Fruit fly (Drosophila melanogaster): ENCODE data around the gene CG43843.

Gene CG43843

DNA sequence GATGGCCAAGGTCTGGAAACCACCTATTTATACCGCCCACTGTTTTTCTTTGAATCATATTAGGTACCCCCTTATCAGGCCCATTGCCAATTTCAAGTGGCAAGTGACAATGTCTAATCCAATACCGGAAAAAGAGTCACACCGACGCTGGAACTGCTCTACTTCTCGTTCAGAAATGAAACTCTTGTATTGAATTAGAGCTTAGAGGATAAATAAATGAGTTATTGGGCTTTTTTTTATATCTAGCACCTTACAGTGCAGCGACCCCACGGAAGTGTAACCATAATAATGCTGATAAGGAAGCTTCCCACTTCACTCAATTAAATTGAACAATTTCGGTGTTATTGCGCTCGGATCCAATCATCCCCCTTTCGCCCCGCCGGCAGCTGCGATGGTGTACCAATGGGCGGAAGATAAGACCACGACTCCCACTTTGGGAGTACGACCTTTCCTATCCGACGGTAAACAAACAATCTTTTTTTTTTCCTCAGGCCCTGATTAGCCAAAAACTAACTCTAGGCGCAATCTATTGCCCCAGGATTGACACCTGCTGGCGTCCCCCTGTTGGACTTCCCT lies 34.0 kb upstream of the CG43843 start, which contains the start of gene CG15043 (continued):
- TF ChIP-seq lola (GFP tag; optimal IDR thresholded peaks at IDR 0.05) (no peak), dpn (GFP tag; optimal IDR thresholded peaks at IDR 0.05) (peak in 1 of 2 experiments; percentile 35), mld (GFP tag; IDR thresholded peaks at IDR 0.05; ENCODE audit: partially characterized antibody) (no peak), CG11723 (GFP tag; optimal IDR thresholded peaks at IDR 0.05) (no peak), twi (tag; optimal IDR thresholded peaks at IDR 0.05) (no peak), kah (GFP tag; optimal IDR thresholded peaks at IDR 0.05) (no peak), D (optimal IDR thresholded peaks at IDR 0.05) (no peak), D (GFP tag; optimal IDR thresholded peaks at IDR 0.05) (no peak), Gug (GFP tag; IDR thresholded peaks at IDR 0.05) (peak; percentile 55; the same call in 2 of the 4 replicates), CG2678 (tag; optimal IDR thresholded peaks at IDR 0.05) (peak; percentile 66), Myb (GFP tag; optimal IDR thresholded peaks at IDR 0.05) (peak; percentile 29), zfh2 (GFP tag; optimal IDR thresholded peaks at IDR 0.05) (peak; percentile 55), CG8765 (GFP tag; IDR thresholded peaks at IDR 0.05) (no peak), ci (GFP tag; IDR thresholded peaks at IDR 0.05) (no peak), en (GFP tag; optimal IDR thresholded peaks at IDR 0.05) (no peak), ap (GFP tag; IDR thresholded peaks at IDR 0.05) (0 out of 2 replicates have a peak, but pooled peaks have one; percentile 27), CG10565 (GFP tag; optimal IDR thresholded peaks at IDR 0.05) (no peak), az2 (GFP tag; optimal IDR thresholded peaks at IDR 0.05) (no peak), z (GFP tag; IDR thresholded peaks at IDR 0.05) (no peak), tna (GFP tag; IDR thresholded peaks at IDR 0.05; ENCODE audit: partially characterized antibody) (no peak), dati (GFP tag; IDR thresholded peaks at IDR 0.05) (no peak), ttk (GFP tag; IDR thresholded peaks at IDR 0.05) (0 out of 2 replicates have a peak, but pooled peaks have one; percentile 34), Pdp1 (GFP tag; optimal IDR thresholded peaks at IDR 0.05) (peak; percentile 25 to 29), CG16779 (GFP tag; IDR thresholded peaks at IDR 0.05) (no peak), sna (GFP tag; IDR thresholded peaks at IDR 0.05; ENCODE audit: partially characterized antibody) (no peak), Oli (tag; optimal IDR thresholded peaks at IDR 0.05) (no peak), Abd-B (GFP tag; optimal IDR thresholded peaks at IDR 0.05) (no peak), CG7745 (tag; optimal IDR thresholded peaks at IDR 0.05) (no peak), lilli (GFP tag; optimal IDR thresholded peaks at IDR 0.05) (peak; percentile 67), ab (GFP tag; optimal IDR thresholded peaks at IDR 0.05) (no peak), CG12299 (tag; optimal IDR thresholded peaks at IDR 0.05) (no peak), klu (GFP tag; IDR thresholded peaks at IDR 0.05) (0 out of 2 replicates have a peak, but pooled peaks have one; percentile 14), CG34376 (GFP tag; optimal IDR thresholded peaks at IDR 0.05) (no peak), kay (GFP tag; optimal IDR thresholded peaks at IDR 0.05) (no peak), CG11247 (GFP tag; IDR thresholded peaks at IDR 0.05) (no peak), CG4282 (GFP tag; optimal IDR thresholded peaks at IDR 0.05) (no peak), lbe (GFP tag; optimal IDR thresholded peaks at IDR 0.05) (peak; percentile 24), CG10274 (GFP tag; optimal IDR thresholded peaks at IDR 0.05) (peak; percentile 20)

DNA sequence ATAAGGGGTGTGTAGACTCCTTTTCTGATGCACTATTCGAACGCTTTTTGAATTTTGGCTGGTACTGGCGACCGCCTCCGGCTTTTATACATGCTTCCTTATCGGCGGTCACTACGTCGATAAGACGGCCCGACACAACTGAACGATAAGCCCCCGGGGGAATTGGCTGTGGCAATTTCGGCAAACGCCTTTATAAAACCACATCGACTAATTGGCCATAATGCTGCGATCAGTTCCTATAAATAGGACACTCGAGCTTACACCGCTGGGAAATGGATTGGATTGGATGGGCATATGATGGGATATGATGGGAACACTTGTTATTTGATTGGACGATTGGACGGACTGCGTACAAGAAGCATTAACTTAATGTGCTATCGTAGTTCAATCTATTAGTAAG lies 31.7 kb upstream of the CG43843 start, which contains the start of gene CG15044:
TSS of gene CG15044 (minus strand) at position 66 of the 400 bp plus-strand sequence.
- TF ChIP-seq mam (GFP tag; optimal IDR thresholded peaks at IDR 0.05) (no peak), btn (GFP tag; optimal IDR thresholded peaks at IDR 0.05) (no peak), Meics (GFP tag; optimal IDR thresholded peaks at IDR 0.05) (no peak), Vsx1 (GFP tag; optimal IDR thresholded peaks at IDR 0.05) (peak; percentile 34), Sry-δ (GFP tag; optimal IDR thresholded peaks at IDR 0.05) (no peak), exex (tag; optimal IDR thresholded peaks at IDR 0.05) (peak; percentile 78), peb (GFP tag; IDR thresholded peaks at IDR 0.05) (no peak), grn (GFP tag; optimal IDR thresholded peaks at IDR 0.05) (peak; percentile 54), sug (tag; optimal IDR thresholded peaks at IDR 0.05) (peak; percentile 57), PHDP (tag; optimal IDR thresholded peaks at IDR 0.05) (no peak)
